Fruit fly (Drosophila melanogaster) whole organism, embryonic: ENCODE measurements around the gene Karybeta3.
A peak's percentile ranks its signal among the peaks of the same experiment; 100 is the strongest.

Experiments
- Atf3 ChIP-seq: fragments of 200-800 bp; sonication (Bioruptor generic); optimal IDR thresholded peaks from 3 replicates; lab custom pipeline; 2016; ENCODE audit warnings: missing biosample characterization, missing genetic modification characterization
- Atf6 ChIP-seq: fragments of 200-800 bp; sonication (Bioruptor generic); IDR thresholded peaks from 2 replicates; pipeline ENCODE4 v1.3.6; 2022; ENCODE audit warnings: missing biosample characterization, missing genetic modification characterization
- Bteb2 ChIP-seq: fragments of 200-800 bp; sonication (Bioruptor generic); optimal IDR thresholded peaks from 2 replicates; lab custom pipeline; 2016; ENCODE audit warnings: missing biosample characterization, missing genetic modification characterization
- CG10147 ChIP-seq: fragments of 200-800 bp; sonication (Bioruptor generic); optimal IDR thresholded peaks from 2 replicates; lab custom pipeline; 2019; ENCODE audit warnings: missing biosample characterization, mild to moderate bottlenecking, missing genetic modification characterization, moderate library complexity
- CG11085 ChIP-seq: fragments of 200-800 bp; sonication (Bioruptor generic); IDR thresholded peaks from 2 replicates; pipeline ENCODE4 v1.3.6; 2022; ENCODE audit warnings: missing biosample characterization, missing genetic modification characterization
- CG12391 ChIP-seq: fragments of 200-800 bp; sonication (Bioruptor generic); optimal IDR thresholded peaks from 3 replicates; lab custom pipeline; 2018; ENCODE audit warnings: missing biosample characterization, mild to moderate bottlenecking, missing genetic modification characterization, moderate library complexity
- CG15269 ChIP-seq: fragments of 200-800 bp; sonication (Bioruptor generic); optimal IDR thresholded peaks from 2 replicates; lab custom pipeline; 2018; ENCODE audit warnings: missing biosample characterization, mild to moderate bottlenecking, missing genetic modification characterization, moderate library complexity
- CG17359 ChIP-seq: fragments of 200-800 bp; sonication (Bioruptor generic); optimal IDR thresholded peaks from 3 replicates; lab custom pipeline; 2018; ENCODE audit warnings: missing biosample characterization, mild to moderate bottlenecking, missing genetic modification characterization, moderate library complexity
- CG17829 ChIP-seq: fragments of 200-800 bp; optimal IDR thresholded peaks from 2 replicates; lab custom pipeline; 2019; ENCODE audit warnings: missing biosample characterization, mild to moderate bottlenecking, missing genetic modification characterization, moderate library complexity
- CG18764 ChIP-seq: fragments of 200-800 bp; sonication (Bioruptor generic); optimal IDR thresholded peaks from 3 replicates; lab custom pipeline; 2016; ENCODE audit warnings: missing biosample characterization, missing genetic modification characterization
- CG32532 ChIP-seq: fragments of 200-800 bp; sonication (Bioruptor generic); IDR thresholded peaks from 2 replicates; pipeline ENCODE4 v1.3.6; 2022; ENCODE audit warnings: missing biosample characterization, missing genetic modification characterization
- CG33213 ChIP-seq: fragments of 200-800 bp; sonication (Bioruptor generic); optimal IDR thresholded peaks from 3 replicates; lab custom pipeline; 2016; ENCODE audit warnings: missing biosample characterization, missing genetic modification characterization
- CG6765 ChIP-seq: fragments of 200-800 bp; sonication (Bioruptor generic); optimal IDR thresholded peaks from 3 replicates; lab custom pipeline; 2017; ENCODE audit warnings: missing biosample characterization, mild to moderate bottlenecking, missing genetic modification characterization
- CG7839 ChIP-seq: fragments of 200-800 bp; sonication (Bioruptor generic); optimal IDR thresholded peaks from 3 replicates; lab custom pipeline; 2018; ENCODE audit warnings: missing biosample characterization, mild to moderate bottlenecking, missing genetic modification characterization, moderate library complexity
- CG7987 ChIP-seq: fragments of 200-800 bp; sonication (Bioruptor generic); optimal IDR thresholded peaks from 2 replicates; lab custom pipeline; 2018; ENCODE audit warnings: missing biosample characterization, mild to moderate bottlenecking, missing genetic modification characterization, moderate library complexity
- CG8765 ChIP-seq: fragments of 200-800 bp; sonication (Bioruptor generic); IDR thresholded peaks from 2 replicates; pipeline ENCODE4 v1.3.6; 2022; ENCODE audit warnings: missing biosample characterization, missing genetic modification characterization
- CG9876 ChIP-seq: fragments of 200-800 bp; sonication (Bioruptor generic); optimal IDR thresholded peaks from 2 replicates; lab custom pipeline; 2016; ENCODE audit warnings: missing biosample characterization, missing genetic modification characterization
- Dad ChIP-seq: fragments of 200-800 bp; sonication (Bioruptor generic); optimal IDR thresholded peaks from 3 replicates; lab custom pipeline; 2016; ENCODE audit warnings: missing biosample characterization, missing genetic modification characterization
- Dek ChIP-seq: fragments of 200-800 bp; sonication (Bioruptor generic); optimal IDR thresholded peaks from 3 replicates; lab custom pipeline; 2019; ENCODE audit warnings: missing biosample characterization, mild to moderate bottlenecking, missing genetic modification characterization, moderate library complexity
- Dp ChIP-seq: fragments of 200-800 bp; sonication (Bioruptor generic); optimal IDR thresholded peaks from 2 replicates; lab custom pipeline; 2018; ENCODE audit warnings: missing biosample characterization, mild to moderate bottlenecking, missing genetic modification characterization, moderate library complexity
- Hr51 ChIP-seq, 2 experiments: fragments of 200-800 bp; sonication (Bioruptor generic); optimal IDR thresholded peaks; 2 replicates in 1 of 2; 3 replicates in 1 of 2; lab custom pipeline; 2016 to 2018; ENCODE audit warnings: missing biosample characterization in 2 of 2, missing genetic modification characterization in 2 of 2, mild to moderate bottlenecking in 1 of 2, moderate library complexity in 1 of 2
- MBD-R2 ChIP-seq: fragments of 200-800 bp; sonication (Bioruptor generic); IDR thresholded peaks from 2 replicates; pipeline ENCODE4 v1.3.6; 2022; ENCODE audit warnings: missing biosample characterization, missing genetic modification characterization
- Myb ChIP-seq: fragments of 200-800 bp; sonication (Bioruptor generic); optimal IDR thresholded peaks from 2 replicates; lab custom pipeline; 2016; ENCODE audit warnings: missing biosample characterization, missing genetic modification characterization
- NfI ChIP-seq: fragments of 200-800 bp; sonication (Bioruptor generic); optimal IDR thresholded peaks from 3 replicates; lab custom pipeline; 2018; ENCODE audit warnings: missing biosample characterization, mild to moderate bottlenecking, missing genetic modification characterization, moderate library complexity
- Pdp1 ChIP-seq, 2 experiments: fragments of 200-800 bp; sonication (Bioruptor generic); optimal IDR thresholded peaks; 3 replicates each; lab custom pipeline; 2016; ENCODE audit warnings: missing biosample characterization in 2 of 2, missing genetic modification characterization in 2 of 2, mild to moderate bottlenecking in 1 of 2, moderate library complexity in 1 of 2
- Ravus ChIP-seq: fragments of 200-800 bp; sonication (Bioruptor generic); IDR thresholded peaks from 2 replicates; pipeline ENCODE4 v1.3.6; 2022; ENCODE audit warnings: missing biosample characterization, missing genetic modification characterization
- Scr ChIP-seq: fragments of 200-800 bp; sonication (Bioruptor generic); IDR thresholded peaks from 2 replicates; pipeline ENCODE4 v1.3.6; 2022; ENCODE audit warnings: missing biosample characterization, missing genetic modification characterization; ENCODE audit not compliant: partially characterized antibody
- Sox102F ChIP-seq: fragments of 200-800 bp; sonication (Bioruptor generic); optimal IDR thresholded peaks from 2 replicates; lab custom pipeline; 2018; ENCODE audit warnings: missing biosample characterization, mild to moderate bottlenecking, missing genetic modification characterization, moderate library complexity
- Sry-δ ChIP-seq: fragments of 200-800 bp; sonication (Bioruptor generic); optimal IDR thresholded peaks from 2 replicates; lab custom pipeline; 2016; ENCODE audit warnings: missing biosample characterization, missing genetic modification characterization
- Trl ChIP-seq, 3 experiments: fragments of >200 bp in 2 of 3; fragments of 200-800 bp in 1 of 3; sonication (Bioruptor generic) in 1 of 3; optimal IDR thresholded peaks; 2 replicates in 1 of 3; 3 replicates in 2 of 3; lab custom pipeline; 2016 to 2017; ENCODE audit warnings: missing biosample characterization in 1 of 3, missing genetic modification characterization in 1 of 3
- Xrp1 ChIP-seq: fragments of 200-800 bp; sonication (Bioruptor generic); IDR thresholded peaks from 2 replicates; pipeline ENCODE4 v1.3.6; 2022; ENCODE audit warnings: missing biosample characterization, missing genetic modification characterization
- chinmo ChIP-seq: fragments of 200-800 bp; sonication (Bioruptor generic); IDR thresholded peaks from 4 replicates; pipeline ENCODE4 v1.3.6; 2022; ENCODE audit warnings: missing biosample characterization, missing genetic modification characterization; ENCODE audit not compliant: partially characterized antibody
- dimm ChIP-seq: fragments of 200-800 bp; sonication (Bioruptor generic); IDR thresholded peaks from 2 replicates; pipeline ENCODE4 v1.3.6; 2022; ENCODE audit warnings: missing biosample characterization, missing genetic modification characterization
- disco-r ChIP-seq: fragments of 200-800 bp; sonication (Bioruptor generic); optimal IDR thresholded peaks from 2 replicates; lab custom pipeline; 2016; ENCODE audit warnings: missing biosample characterization, missing genetic modification characterization
- dpn ChIP-seq, 2 experiments: fragments of 200-800 bp; sonication (Bioruptor generic); optimal IDR thresholded peaks; 3 replicates each; lab custom pipeline; 2016; ENCODE audit warnings: missing biosample characterization in 2 of 2, missing genetic modification characterization in 2 of 2
- ems ChIP-seq: fragments of 200-800 bp; sonication (Bioruptor generic); optimal IDR thresholded peaks from 3 replicates; lab custom pipeline; 2016; ENCODE audit warnings: missing biosample characterization, missing genetic modification characterization
- ftz-f1 ChIP-seq: fragments of 200-800 bp; sonication (Bioruptor generic); optimal IDR thresholded peaks from 2 replicates; lab custom pipeline; 2016; ENCODE audit warnings: missing biosample characterization, missing genetic modification characterization
- hbn ChIP-seq: fragments of 200-800 bp; sonication (Bioruptor generic); IDR thresholded peaks from 2 replicates; pipeline ENCODE4 v1.3.6; 2022; ENCODE audit warnings: missing biosample characterization, missing genetic modification characterization; ENCODE audit not compliant: partially characterized antibody
- nmo ChIP-seq: fragments of 200-800 bp; sonication (Bioruptor generic); optimal IDR thresholded peaks from 2 replicates; lab custom pipeline; 2018; ENCODE audit warnings: missing biosample characterization, mild to moderate bottlenecking, missing genetic modification characterization, moderate library complexity
- salm ChIP-seq: fragments of 200-800 bp; sonication (Bioruptor generic); optimal IDR thresholded peaks from 2 replicates; lab custom pipeline; 2018; ENCODE audit warnings: missing biosample characterization, mild to moderate bottlenecking, missing genetic modification characterization
- sc ChIP-seq, 3 experiments: fragments of >200 bp in 2 of 3; fragments of 200-800 bp in 1 of 3; sonication (Bioruptor generic) in 1 of 3; optimal IDR thresholded peaks; 2 replicates in 2 of 3; 3 replicates in 1 of 3; lab custom pipeline; 2017; ENCODE audit warnings: mild to moderate bottlenecking in 1 of 3, missing biosample characterization in 1 of 3, missing genetic modification characterization in 1 of 3, missing genetic modification reagents in 1 of 3
- sna ChIP-seq: fragments of 200-800 bp; sonication (Bioruptor generic); IDR thresholded peaks from 2 replicates; pipeline ENCODE4 v1.3.6; 2022; ENCODE audit warnings: missing biosample characterization, missing genetic modification characterization; ENCODE audit not compliant: partially characterized antibody
- usp ChIP-seq: fragments of >200 bp; optimal IDR thresholded peaks from 2 replicates; lab custom pipeline; 2017; ENCODE audit warnings: missing biosample characterization, missing genetic modification characterization
- zfh1 ChIP-seq: fragments of 200-800 bp; sonication (Bioruptor generic); IDR thresholded peaks from 3 replicates; pipeline ENCODE4 v1.3.6; 2022; ENCODE audit warnings: missing biosample characterization, missing genetic modification characterization
- zfh2 ChIP-seq: fragments of 200-800 bp; sonication (Bioruptor generic); optimal IDR thresholded peaks from 2 replicates; lab custom pipeline; 2016; ENCODE audit warnings: missing biosample characterization, missing genetic modification characterization

Karybeta3 gene

dm6 chr3R:4654557-4655273 is 5.7 kb downstream of the Karybeta3 start, which contains the start of gene spartin (continued):
- TF ChIP-seq CG17829 (tag; lab: Kevin White, UChicago), result peak; percentile 16
- TF ChIP-seq CG8765 (GFP tag; lab: Robert Waterston, UW), result no peak
- TF ChIP-seq Atf3 (GFP tag; lab: Kevin White, UChicago), result no peak
- peak; percentile 21 for TF ChIP-seq zfh2 (GFP tag; lab: Kevin White, UChicago)
- TF ChIP-seq Pdp1 (GFP tag; optimal IDR thresholded peaks at IDR 0.05; lab: Kevin White, UChicago), result peak in 1 of 2 experiments; percentile 26
- TF ChIP-seq NfI (GFP tag; lab: Kevin White, UChicago), result peak; percentile 25
- TF ChIP-seq CG7839 (tag; lab: Kevin White, UChicago), result no peak
- TF ChIP-seq ems (GFP tag; lab: Kevin White, UChicago), result peak; percentile 40
- TF ChIP-seq CG32532, result peak; percentile 36; the same call in 1 of the 2 replicates
- TF ChIP-seq Dp, result peak; percentile 78
- TF ChIP-seq CG9876 (GFP tag; lab: Kevin White, UChicago), result no peak
- no peak for TF ChIP-seq CG10147 (GFP tag; lab: Kevin White, UChicago)
- peak; percentile 44; the same call in 1 of the 2 replicates for TF ChIP-seq MBD-R2 (GFP tag; lab: Robert Waterston, UW)
- peak; percentile 23 for TF ChIP-seq CG33213
- no peak for TF ChIP-seq disco-r (GFP tag; lab: Kevin White, UChicago)
- TF ChIP-seq CG18764 (GFP tag; lab: Kevin White, UChicago), result peak; percentile 49
- TF ChIP-seq dpn (GFP tag; optimal IDR thresholded peaks at IDR 0.05; lab: Kevin White, UChicago), result peak in 1 of 2 experiments; percentile 19
- TF ChIP-seq Ravus (GFP tag; lab: Robert Waterston, UW), result no peak
- TF ChIP-seq Atf6 (GFP tag; lab: Robert Waterston, UW), result 0 out of 2 replicates have a peak, but pooled peaks have one; percentile 35
- peak; percentile 50; the same call in 1 of the 2 replicates for TF ChIP-seq sna (GFP tag; lab: Robert Waterston, UW)
- peak; percentile 59 for TF ChIP-seq Myb (GFP tag; lab: Kevin White, UChicago)
- peak; percentile 8 for TF ChIP-seq Dad (GFP tag; lab: Kevin White, UChicago)
- TF ChIP-seq Trl (optimal IDR thresholded peaks at IDR 0.05; lab: Kevin White, UChicago), result no peak
- TF ChIP-seq Trl (GFP tag; optimal IDR thresholded peaks at IDR 0.05; lab: Kevin White, UChicago), result peak; percentile 32
- TF ChIP-seq usp, result no peak
- TF ChIP-seq Sry-δ (GFP tag; lab: Kevin White, UChicago), result peak; percentile 18
- 0 out of 2 replicates have a peak, but pooled peaks have one; percentile 22 for TF ChIP-seq hbn (GFP tag; lab: Robert Waterston, UW)
- peak; percentile 24; the same call in 1 of the 2 replicates for TF ChIP-seq Xrp1 (GFP tag; lab: Robert Waterston, UW)
- no peak for TF ChIP-seq Sox102F (GFP tag; lab: Kevin White, UChicago)
- no peak for TF ChIP-seq CG17359 (tag; lab: Kevin White, UChicago)
- no peak for TF ChIP-seq dimm
- TF ChIP-seq Scr (GFP tag; lab: Robert Waterston, UW), result peak; percentile 44
- peak; percentile 10 for TF ChIP-seq CG12391 (tag; lab: Kevin White, UChicago)
- TF ChIP-seq, all 482 proteins: peak for 95

- peak; percentile 16; the same call in 1 of the 3 replicates for TF ChIP-seq zfh1 (GFP tag; lab: Robert Waterston, UW)
- TF ChIP-seq salm (tag; lab: Kevin White, UChicago), result peak; percentile 38
- peak; percentile 64 for TF ChIP-seq CG6765
- TF ChIP-seq chinmo, result no peak
- TF ChIP-seq Dek (tag; lab: Kevin White, UChicago), result no peak
- TF ChIP-seq sc (optimal IDR thresholded peaks at IDR 0.05; lab: Kevin White, UChicago), result no peak
- TF ChIP-seq sc (GFP tag; optimal IDR thresholded peaks at IDR 0.05; lab: Kevin White, UChicago), result no peak
- TF ChIP-seq Bteb2 (GFP tag; lab: Kevin White, UChicago), result no peak
- peak in 1 of 2 experiments; percentile 47 for TF ChIP-seq Hr51 (GFP tag; optimal IDR thresholded peaks at IDR 0.05; lab: Kevin White, UChicago)
- peak; percentile 40; the same call in 1 of the 2 replicates for TF ChIP-seq CG11085 (GFP tag; lab: Robert Waterston, UW)
- peak; percentile 67 for TF ChIP-seq ftz-f1 (GFP tag; lab: Kevin White, UChicago)
- peak; percentile 58 for TF ChIP-seq nmo
- peak; percentile 71 for TF ChIP-seq CG7987
- TF ChIP-seq CG15269 (tag; lab: Kevin White, UChicago), result peak; percentile 38
Measured at dm6 chr3R:4658991-4659933, 10.3 kb downstream of the Karybeta3 start, which contains the start of gene smash. Gene smash (plus strand): TSS chr3R:4659579.
